Worm (Caenorhabditis elegans) whole organism, early embryonic: ENCODE data around the gene F54E12.2.

Source experiments
- ceh-36 ChIP-seq: sonication (generic microtip); optimal IDR thresholded peaks from 2 replicates; lab custom pipeline; 2016; ENCODE audit warnings: missing genetic modification characterization, inconsistent platforms, missing compliant biosample characterization
- hmg-4 ChIP-seq: fragments of 200-800 bp; sonication (Bioruptor generic); optimal IDR thresholded peaks from 2 replicates; lab custom pipeline; 2018; ENCODE audit warnings: mild to moderate bottlenecking, missing genetic modification characterization, missing compliant biosample characterization
- scrt-1 ChIP-seq: fragments of 200-800 bp; sonication (Bioruptor generic); IDR thresholded peaks from 2 replicates; pipeline ENCODE4 v1.3.6; 2022; ENCODE audit warnings: missing genetic modification characterization, missing compliant biosample characterization

DNA sequence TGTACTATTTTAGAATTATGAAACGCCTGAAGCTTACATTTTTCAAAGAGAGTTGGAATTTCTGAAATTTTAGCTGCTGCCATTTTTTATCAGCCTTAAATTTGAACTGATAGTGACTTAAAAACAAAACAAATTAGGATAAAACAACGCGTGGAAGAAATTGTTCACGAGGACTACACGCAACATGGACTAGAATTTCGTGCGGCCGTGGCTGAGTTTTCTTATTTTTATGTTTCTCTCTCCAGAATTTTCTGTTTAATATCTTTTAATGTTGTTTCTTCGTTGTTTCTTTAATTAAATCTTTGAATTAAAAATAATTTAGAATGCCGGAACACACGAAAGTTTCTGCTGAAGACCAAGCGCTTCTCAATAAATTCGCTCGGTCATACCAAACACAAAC is 22.1 kb downstream of the F54E12.2 start, which contains the start of the genes B0035.3, B0035.22 and pfd-4:
- TF ChIP-seq hmg-4 (GFP tag; lab: Kevin White, UChicago) (no peak), ceh-36 (tag; lab: Kevin White, UChicago) (no peak), scrt-1 (no peak)
